Worm (Caenorhabditis elegans) whole organism, L2 larva: ENCODE measurements around the gene C10G8.3.

ENCODE experiments used
- C34F6.9 ChIP-seq: fragments of 150-350 bp; optimal IDR thresholded peaks from 2 replicates; lab custom pipeline; 2014; ENCODE audit warnings: missing biosample characterization, missing genetic modification characterization
- F13H6.1 ChIP-seq: sonication (generic microtip); optimal IDR thresholded peaks from 2 replicates; lab custom pipeline; 2016; ENCODE audit warnings: missing genetic modification characterization, missing compliant biosample characterization
- R02D3.7 ChIP-seq: fragments of 150-350 bp; optimal IDR thresholded peaks from 2 replicates; lab custom pipeline; 2014; ENCODE audit warnings: missing biosample characterization, missing genetic modification characterization
- Y55F3AM.14 ChIP-seq: fragments of 200-800 bp; sonication (Bioruptor generic); optimal IDR thresholded peaks from 2 replicates; lab custom pipeline; 2018; ENCODE audit warnings: mild to moderate bottlenecking, missing genetic modification characterization, missing compliant biosample characterization
- ZK546.5 ChIP-seq: sonication (generic microtip); optimal IDR thresholded peaks from 2 replicates; lab custom pipeline; 2017; ENCODE audit warnings: missing biosample characterization, missing genetic modification characterization
- alr-1 ChIP-seq: fragments of 150-350 bp; optimal IDR thresholded peaks from 2 replicates; lab custom pipeline; 2014; ENCODE audit warnings: missing biosample characterization, missing genetic modification characterization
- aly-2 ChIP-seq: fragments of 150-350 bp; optimal IDR thresholded peaks from 2 replicates; lab custom pipeline; 2014; ENCODE audit warnings: missing biosample characterization, missing genetic modification characterization
- blmp-1 ChIP-seq: sonication (generic microtip); optimal IDR thresholded peaks from 2 replicates; lab custom pipeline; 2017; ENCODE audit warnings: missing genetic modification characterization, mild to moderate bottlenecking, missing compliant biosample characterization, antibody characterized with exemption, moderate library complexity; ENCODE audit not compliant: insufficient read depth
- ceh-16 ChIP-seq: fragments of 150-350 bp; optimal IDR thresholded peaks from 2 replicates; lab custom pipeline; 2014; ENCODE audit warnings: missing biosample characterization, missing genetic modification characterization
- ceh-82 ChIP-seq: fragments of 150-350 bp; optimal IDR thresholded peaks from 2 replicates; lab custom pipeline; 2014; ENCODE audit warnings: missing biosample characterization, missing genetic modification characterization
- crh-2 ChIP-seq: sonication (generic microtip); optimal IDR thresholded peaks from 2 replicates; lab custom pipeline; 2017; ENCODE audit warnings: missing biosample characterization, missing genetic modification characterization
- dmd-4 ChIP-seq: sonication (generic microtip); optimal IDR thresholded peaks from 2 replicates; lab custom pipeline; 2017; ENCODE audit warnings: missing biosample characterization, missing genetic modification characterization
- elt-1 ChIP-seq: fragments of 150-350 bp; optimal IDR thresholded peaks from 2 replicates; lab custom pipeline; 2014; ENCODE audit warnings: missing biosample characterization, missing genetic modification characterization
- elt-3 ChIP-seq: sonication (generic microtip); optimal IDR thresholded peaks from 2 replicates; lab custom pipeline; 2017; ENCODE audit warnings: missing biosample characterization, missing genetic modification characterization
- gmeb-1 ChIP-seq: fragments of 150-350 bp; optimal IDR thresholded peaks from 2 replicates; lab custom pipeline; 2014; ENCODE audit warnings: missing biosample characterization, missing genetic modification characterization
- lin-11 ChIP-seq: fragments of 150-350 bp; sonication (generic microtip); optimal IDR thresholded peaks from 2 replicates; lab custom pipeline; 2014; ENCODE audit warnings: missing biosample characterization, missing genetic modification characterization, inconsistent platforms, mixed read lengths
- lin-13 ChIP-seq: fragments of 150-350 bp; optimal IDR thresholded peaks from 2 replicates; lab custom pipeline; 2014; ENCODE audit warnings: missing biosample characterization, missing genetic modification reagents, missing genetic modification characterization
- lin-39 ChIP-seq: fragments of 150-350 bp; optimal IDR thresholded peaks from 2 replicates; lab custom pipeline; 2014; ENCODE audit warnings: missing biosample characterization, missing genetic modification reagents, missing genetic modification characterization
- lsy-2 ChIP-seq, 2 experiments: fragments of 150-350 bp in 1 of 2; sonication (generic microtip) in 1 of 2; optimal IDR thresholded peaks; 2 replicates each; lab custom pipeline; 2014 to 2017; ENCODE audit warnings: missing biosample characterization in 2 of 2, missing genetic modification characterization in 2 of 2
- mab-5 ChIP-seq: fragments of 150-350 bp; optimal IDR thresholded peaks from 2 replicates; lab custom pipeline; 2014; ENCODE audit warnings: missing biosample characterization, missing genetic modification characterization
- mbf-1 ChIP-seq: sonication (generic microtip); optimal IDR thresholded peaks from 2 replicates; lab custom pipeline; 2017; ENCODE audit warnings: missing biosample characterization, missing genetic modification characterization
- mdl-1 ChIP-seq, 2 experiments: fragments of 150-350 bp in 1 of 2; sonication (generic microtip) in 1 of 2; optimal IDR thresholded peaks; 2 replicates each; lab custom pipeline; 2017; ENCODE audit warnings: missing biosample characterization in 2 of 2, missing genetic modification characterization in 2 of 2
- nhr-10 ChIP-seq: sonication (generic microtip); optimal IDR thresholded peaks from 2 replicates; lab custom pipeline; 2017; ENCODE audit warnings: missing biosample characterization, missing genetic modification characterization
- nhr-11 ChIP-seq: fragments of 150-350 bp; optimal IDR thresholded peaks from 2 replicates; lab custom pipeline; 2014; ENCODE audit warnings: missing biosample characterization, missing genetic modification characterization
- nhr-12 ChIP-seq: fragments of 150-350 bp; optimal IDR thresholded peaks from 2 replicates; lab custom pipeline; 2014; ENCODE audit warnings: missing biosample characterization, missing genetic modification characterization
- nhr-129 ChIP-seq: fragments of 150-350 bp; optimal IDR thresholded peaks from 2 replicates; lab custom pipeline; 2014; ENCODE audit warnings: missing biosample characterization, missing genetic modification characterization
- nhr-21 ChIP-seq: fragments of 150-350 bp; optimal IDR thresholded peaks from 2 replicates; lab custom pipeline; 2014; ENCODE audit warnings: missing biosample characterization, missing genetic modification characterization
- nhr-23 ChIP-seq: fragments of 150-350 bp; optimal IDR thresholded peaks from 2 replicates; lab custom pipeline; 2014; ENCODE audit warnings: missing biosample characterization, missing genetic modification reagents, missing genetic modification characterization
- nhr-237 ChIP-seq: fragments of 150-350 bp; optimal IDR thresholded peaks from 2 replicates; lab custom pipeline; 2014; ENCODE audit warnings: missing biosample characterization, missing genetic modification characterization
- nhr-25 ChIP-seq: fragments of 150-350 bp; sonication (generic microtip); optimal IDR thresholded peaks from 3 replicates; lab custom pipeline; 2014; ENCODE audit warnings: missing biosample characterization, missing genetic modification characterization
- nhr-6 ChIP-seq: fragments of 150-350 bp; optimal IDR thresholded peaks from 2 replicates; lab custom pipeline; 2014; ENCODE audit warnings: missing biosample characterization, missing genetic modification characterization
- skn-1 ChIP-seq: sonication (generic microtip); optimal IDR thresholded peaks from 2 replicates; lab custom pipeline; 2017; ENCODE audit warnings: missing biosample characterization, missing genetic modification characterization
- sma-3 ChIP-seq: sonication (generic microtip); optimal IDR thresholded peaks from 2 replicates; lab custom pipeline; 2016; ENCODE audit warnings: missing genetic modification reagents, missing genetic modification characterization, missing compliant biosample characterization
- snpc-4 ChIP-seq: fragments of 150-350 bp; optimal IDR thresholded peaks from 2 replicates; lab custom pipeline; 2014; ENCODE audit warnings: missing biosample characterization, missing genetic modification characterization
- unc-55 ChIP-seq: fragments of 150-350 bp; sonication (generic microtip); optimal IDR thresholded peaks from 3 replicates; lab custom pipeline; 2014; ENCODE audit warnings: missing biosample characterization, missing genetic modification reagents, missing genetic modification characterization
- unc-62 ChIP-seq: fragments of 150-350 bp; optimal IDR thresholded peaks from 2 replicates; lab custom pipeline; 2014; ENCODE audit warnings: missing biosample characterization, missing genetic modification reagents, missing genetic modification characterization
- zag-1 ChIP-seq: fragments of 150-350 bp; optimal IDR thresholded peaks from 2 replicates; lab custom pipeline; 2014; ENCODE audit warnings: missing biosample characterization, missing genetic modification characterization
- ztf-1 ChIP-seq: fragments of 200-800 bp; sonication (Bioruptor generic); conservative IDR thresholded peaks from 2 replicates; pipeline ENCODE4 v1.3.6; 2022; ENCODE audit warnings: missing genetic modification characterization, missing compliant biosample characterization
- ztf-4 ChIP-seq: fragments of 150-350 bp; optimal IDR thresholded peaks from 2 replicates; lab custom pipeline; 2014; ENCODE audit warnings: missing biosample characterization, missing genetic modification characterization

Gene C10G8.3

ce11 chrV:5330967-5331366 is 18.4 kb downstream of the C10G8.3 start, which contains the start of gene srg-26:
TSS of gene srg-26 (plus strand) at chrV:5331267.
- TF ChIP-seq nhr-237 (tag; lab: Kevin White, UChicago) (no peak), mab-5 (no peak), F13H6.1 (tag; lab: Kevin White, UChicago) (no peak), gmeb-1 (tag; lab: Kevin White, UChicago) (no peak), dmd-4 (tag; lab: Kevin White, UChicago) (no peak), nhr-12 (tag; lab: Kevin White, UChicago) (no peak), ceh-16 (tag; lab: Kevin White, UChicago) (no peak), sma-3 (no peak), unc-55 (GFP tag; lab: Kevin White, UChicago) (no peak), ZK546.5 (tag; lab: Kevin White, UChicago) (no peak), nhr-10 (no peak), lin-13 (GFP tag; lab: Kevin White, UChicago) (no peak)

- TF ChIP-seq unc-62 = no peak
- no peak for TF ChIP-seq nhr-129
- TF ChIP-seq blmp-1 = no peak
- no peak for TF ChIP-seq lin-11 (tag; lab: Kevin White, UChicago)
- no peak for TF ChIP-seq alr-1
- no peak for TF ChIP-seq unc-55 (GFP tag; lab: Kevin White, UChicago)
- no peak for TF ChIP-seq nhr-23 (tag; lab: Kevin White, UChicago)
- no peak for TF ChIP-seq nhr-21 (tag; lab: Kevin White, UChicago)
- TF ChIP-seq lin-13 (GFP tag; lab: Kevin White, UChicago) = no peak
- TF ChIP-seq lin-39 (tag; lab: Kevin White, UChicago) = no peak
- no peak for TF ChIP-seq ceh-16 (tag; lab: Kevin White, UChicago)
Measured at ce11 chrV:5334588-5334987, 22.0 kb downstream of the C10G8.3 start, which contains the start of gene srg-28. TSS of gene srg-28 (plus strand) at chrV:5334888.

ce11 chrV:5336884-5337283 is 24.3 kb downstream of the C10G8.3 start, which contains the start of gene srg-29:
TSS of gene srg-29 (plus strand) at chrV:5337184.
- TF ChIP-seq mdl-1 (tag; optimal IDR thresholded peaks at IDR 0.05; lab: Kevin White, UChicago) (no peak), ztf-1 (no peak), nhr-10 (no peak), ceh-82 (tag; lab: Kevin White, UChicago) (no peak), Y55F3AM.14 (GFP tag; lab: Kevin White, UChicago) (no peak), F13H6.1 (tag; lab: Kevin White, UChicago) (no peak), lsy-2 (tag; optimal IDR thresholded peaks at IDR 0.05; lab: Kevin White, UChicago) (no peak), R02D3.7 (tag; lab: Kevin White, UChicago) (no peak), blmp-1 (no peak), lin-11 (tag; lab: Kevin White, UChicago) (no peak), elt-3 (tag; lab: Kevin White, UChicago) (no peak), nhr-6 (tag; lab: Kevin White, UChicago) (no peak), nhr-11 (tag; lab: Kevin White, UChicago) (no peak)

ce11 chrV:5339497-5339896 is 26.9 kb downstream of the C10G8.3 start, which contains the start of gene srg-27:
TSS of gene srg-27 (plus strand) at chrV:5339797.
- TF ChIP-seq ceh-82 (tag; lab: Kevin White, UChicago) (no peak), nhr-237 (tag; lab: Kevin White, UChicago) (no peak), snpc-4 (tag; lab: Kevin White, UChicago) (no peak), nhr-25 (tag; lab: Kevin White, UChicago) (no peak), unc-55 (GFP tag; lab: Kevin White, UChicago) (no peak), Y55F3AM.14 (GFP tag; lab: Kevin White, UChicago) (no peak), nhr-12 (tag; lab: Kevin White, UChicago) (no peak), F13H6.1 (tag; lab: Kevin White, UChicago) (no peak)

- no peak for TF ChIP-seq mab-5
- no peak for TF ChIP-seq nhr-11 (tag; lab: Kevin White, UChicago)
Measured at ce11 chrV:5345419-5345818, 32.9 kb downstream of the C10G8.3 start, which contains the start of gene srg-25. TSS of gene srg-25 (minus strand) at chrV:5345519.

ce11 chrV:5349471-5349870 is 36.9 kb downstream of the C10G8.3 start, which contains the start of gene T09D3.3:
TSS of gene T09D3.3 (minus strand) at chrV:5349571.
- TF ChIP-seq F13H6.1 (tag; lab: Kevin White, UChicago) = no peak
- no peak for TF ChIP-seq crh-2
- no peak for TF ChIP-seq skn-1 (tag; lab: Kevin White, UChicago)
- TF ChIP-seq nhr-25 (tag; lab: Kevin White, UChicago) = no peak
- no peak for TF ChIP-seq nhr-6 (tag; lab: Kevin White, UChicago)
- no peak for TF ChIP-seq ztf-4 (tag; lab: Kevin White, UChicago)
- TF ChIP-seq Y55F3AM.14 (GFP tag; lab: Kevin White, UChicago) = no peak
- no peak for TF ChIP-seq elt-3 (tag; lab: Kevin White, UChicago)
- no peak for TF ChIP-seq blmp-1
- TF ChIP-seq sma-3 = no peak
- no peak for TF ChIP-seq aly-2 (tag; lab: Kevin White, UChicago)
- TF ChIP-seq mdl-1 (tag; optimal IDR thresholded peaks at IDR 0.05; lab: Kevin White, UChicago) = no peak
- TF ChIP-seq C34F6.9 = no peak
- no peak for TF ChIP-seq gmeb-1 (tag; lab: Kevin White, UChicago)
- TF ChIP-seq lin-13 (GFP tag; lab: Kevin White, UChicago) = no peak
- no peak for TF ChIP-seq nhr-12 (tag; lab: Kevin White, UChicago)
- no peak for TF ChIP-seq zag-1 (tag; lab: Kevin White, UChicago)
- no peak for TF ChIP-seq mbf-1 (tag; lab: Kevin White, UChicago)
- TF ChIP-seq elt-1 (tag; lab: Kevin White, UChicago) = no peak
